Worm (Caenorhabditis elegans): Measurements from ENCODE around the gene vps-29.

vps-29 gene

DNA sequence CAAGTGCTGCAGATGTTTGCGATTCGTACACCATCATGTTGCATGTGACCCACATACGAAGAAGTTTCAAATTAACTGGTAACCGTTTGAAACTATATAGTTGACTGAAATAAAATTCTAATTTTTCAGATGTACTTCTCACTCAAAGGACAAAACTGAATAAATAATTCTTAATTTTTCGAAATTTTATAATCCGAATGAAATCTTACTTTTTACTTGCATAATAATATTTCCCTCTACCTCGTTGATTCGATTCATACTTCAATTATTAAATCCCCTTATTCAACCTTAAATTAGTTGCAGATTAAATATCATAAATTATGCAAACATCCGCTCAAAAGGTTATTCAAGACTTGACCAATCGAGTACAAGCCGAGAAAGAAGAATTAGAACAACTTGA, 26.9 kb downstream of the vps-29 start, which contains the start of gene T16H12.2:
T16H12.2 (plus strand) TSS at position 301 of the 400 bp plus-strand sequence.
- no peak for TF ChIP-seq mdl-1 (tag; optimal IDR thresholded peaks at IDR 0.05)
- TF ChIP-seq nhr-43 (tag; optimal IDR thresholded peaks at IDR 0.05; ENCODE audit: poor library complexity, severe bottlenecking) = no peak
- TF ChIP-seq snpc-4 (tag; optimal IDR thresholded peaks at IDR 0.05) = no peak
- TF ChIP-seq elt-1 (tag; optimal IDR thresholded peaks at IDR 0.05) = no peak
- no peak for TF ChIP-seq ceh-16 (tag; optimal IDR thresholded peaks at IDR 0.05)
- no peak for TF ChIP-seq ceh-9 (tag; optimal IDR thresholded peaks at IDR 0.05)
- no peak for TF ChIP-seq fkh-10 (GFP tag; optimal IDR thresholded peaks at IDR 0.05)
- TF ChIP-seq fos-1 (tag; optimal IDR thresholded peaks at IDR 0.05) = no peak
- TF ChIP-seq pqm-1 (tag; optimal IDR thresholded peaks at IDR 0.05) = no peak
- TF ChIP-seq nhr-67 (tag; optimal IDR thresholded peaks at IDR 0.05) = no peak
- no peak for TF ChIP-seq daf-12 (tag; optimal IDR thresholded peaks at IDR 0.05)
- no peak for TF ChIP-seq ZK546.5 (tag; optimal IDR thresholded peaks at IDR 0.05)
- TF ChIP-seq aly-2 (tag; optimal IDR thresholded peaks at IDR 0.05) = no peak
- no peak for TF ChIP-seq lin-39 (tag; optimal IDR thresholded peaks at IDR 0.05)
- no peak for TF ChIP-seq ceh-28 (tag; optimal IDR thresholded peaks at IDR 0.05)

DNA sequence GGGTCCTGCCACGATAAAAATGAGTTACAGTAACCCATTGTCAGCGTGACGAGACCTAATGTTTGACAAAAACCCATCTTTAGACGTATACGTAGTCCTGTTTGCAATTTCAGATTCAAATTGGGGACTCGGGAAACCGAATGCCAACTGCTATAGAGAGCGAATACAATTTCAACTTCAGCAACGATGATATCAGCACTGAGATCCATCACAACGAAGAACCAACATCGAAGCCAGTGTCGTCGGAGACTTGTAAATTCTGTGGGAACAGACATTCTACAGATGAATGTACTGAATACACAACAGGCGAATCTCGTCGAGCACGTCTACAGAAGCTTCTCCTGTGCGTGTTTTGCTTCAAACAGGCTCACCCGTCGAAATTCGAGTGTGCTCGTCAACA, 27.3 kb downstream of the vps-29 start:
- TF ChIP-seq lin-39 (tag; optimal IDR thresholded peaks at IDR 0.05) = no peak
- no peak for TF ChIP-seq lin-15B (tag; optimal IDR thresholded peaks at IDR 0.05)
- no peak for TF ChIP-seq nhr-12 (tag; optimal IDR thresholded peaks at IDR 0.05)
- no peak for TF ChIP-seq nhr-11 (tag; optimal IDR thresholded peaks at IDR 0.05)
- TF ChIP-seq elt-1 (tag; optimal IDR thresholded peaks at IDR 0.05) = no peak
- TF ChIP-seq ama-1 (optimal IDR thresholded peaks at IDR 0.05) = no peak
- TF ChIP-seq hmg-11 (tag; optimal IDR thresholded peaks at IDR 0.05) = no peak
- TF ChIP-seq nhr-67 (tag; optimal IDR thresholded peaks at IDR 0.05) = no peak
- no peak for TF ChIP-seq ceh-16 (tag; optimal IDR thresholded peaks at IDR 0.05)
- TF ChIP-seq mml-1 (tag; optimal IDR thresholded peaks at IDR 0.05) = no peak
- TF ChIP-seq ZK546.5 (tag; optimal IDR thresholded peaks at IDR 0.05) = no peak
- no peak for TF ChIP-seq nhr-23 (tag; optimal IDR thresholded peaks at IDR 0.05)
- TF ChIP-seq mdl-1 (tag; optimal IDR thresholded peaks at IDR 0.05) = no peak
- TF ChIP-seq ztf-4 (tag; optimal IDR thresholded peaks at IDR 0.05) = no peak
- TF ChIP-seq daf-12 (tag; optimal IDR thresholded peaks at IDR 0.05) = no peak
- TF ChIP-seq snpc-4 (tag; optimal IDR thresholded peaks at IDR 0.05) = no peak
- no peak for TF ChIP-seq nfya-1 (tag; optimal IDR thresholded peaks at IDR 0.05; ENCODE audit: insufficient read depth)
- TF ChIP-seq sea-2 (GFP tag; optimal IDR thresholded peaks at IDR 0.05) = no peak

DNA sequence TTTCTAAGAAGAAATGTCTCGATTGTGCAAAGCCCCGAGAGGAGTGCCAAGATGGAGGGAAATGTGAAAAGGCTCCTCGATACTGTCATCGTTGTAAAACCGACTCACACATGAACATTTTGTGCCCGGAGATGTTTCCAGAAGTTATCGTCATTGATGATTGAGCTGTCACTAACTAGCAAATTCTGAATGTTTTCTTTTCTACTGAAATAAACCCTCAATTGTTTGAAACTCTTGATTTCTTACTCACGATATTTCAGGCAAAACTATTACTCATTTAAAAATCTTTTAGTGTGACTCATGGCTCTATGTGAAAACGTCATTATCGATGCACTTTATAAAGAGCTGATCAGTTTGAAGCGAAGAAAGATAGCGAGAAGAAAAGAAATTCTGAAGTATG, 27.8 kb downstream of the vps-29 start, which contains the start of gene T16H12.13:
T16H12.13 (plus strand) TSS at position 301 of the 400 bp plus-strand sequence.
- no peak for TF ChIP-seq ama-1 (optimal IDR thresholded peaks at IDR 0.05)
- no peak for TF ChIP-seq R02D3.7 (tag; optimal IDR thresholded peaks at IDR 0.05)
- no peak for TF ChIP-seq fkh-2 (tag; optimal IDR thresholded peaks at IDR 0.05)
- TF ChIP-seq eor-1 (tag; optimal IDR thresholded peaks at IDR 0.05) = no peak
- no peak for TF ChIP-seq fkh-10 (GFP tag; optimal IDR thresholded peaks at IDR 0.05)
- no peak for TF ChIP-seq nhr-25 (tag; optimal IDR thresholded peaks at IDR 0.05)
- no peak for TF ChIP-seq ceh-9 (tag; optimal IDR thresholded peaks at IDR 0.05)
- no peak for TF ChIP-seq daf-12 (tag; optimal IDR thresholded peaks at IDR 0.05)
- no peak for TF ChIP-seq elt-3 (tag; optimal IDR thresholded peaks at IDR 0.05)
- no peak for TF ChIP-seq sea-2 (GFP tag; optimal IDR thresholded peaks at IDR 0.05)

ce11 chrIII:10083242-10083641, 29.6 kb downstream of the vps-29 start, which contains the start of gene T16H12.3:
Gene T16H12.3, minus strand, starts transcription at chrIII:10083292.
- no peak for TF ChIP-seq nhr-76 (tag; optimal IDR thresholded peaks at IDR 0.05)
- no peak for TF ChIP-seq snpc-4 (tag; optimal IDR thresholded peaks at IDR 0.05)
- TF ChIP-seq nhr-11 (tag; optimal IDR thresholded peaks at IDR 0.05) = no peak
- no peak for TF ChIP-seq skn-1 (tag; optimal IDR thresholded peaks at IDR 0.05)
- TF ChIP-seq nhr-23 (tag; optimal IDR thresholded peaks at IDR 0.05) = no peak
- no peak for TF ChIP-seq nhr-43 (tag; optimal IDR thresholded peaks at IDR 0.05; ENCODE audit: poor library complexity, severe bottlenecking)
- TF ChIP-seq elt-2 (tag; optimal IDR thresholded peaks at IDR 0.05) = no peak
- TF ChIP-seq daf-12 (tag; optimal IDR thresholded peaks at IDR 0.05) = no peak
- TF ChIP-seq pqm-1 (tag; optimal IDR thresholded peaks at IDR 0.05) = no peak
- no peak for TF ChIP-seq hmg-11 (tag; optimal IDR thresholded peaks at IDR 0.05)
- TF ChIP-seq ceh-16 (tag; optimal IDR thresholded peaks at IDR 0.05) = no peak
- no peak for TF ChIP-seq eor-1 (tag; optimal IDR thresholded peaks at IDR 0.05)
- TF ChIP-seq R02D3.7 (tag; optimal IDR thresholded peaks at IDR 0.05) = no peak
- TF ChIP-seq ztf-11 (tag; optimal IDR thresholded peaks at IDR 0.05) = no peak

DNA sequence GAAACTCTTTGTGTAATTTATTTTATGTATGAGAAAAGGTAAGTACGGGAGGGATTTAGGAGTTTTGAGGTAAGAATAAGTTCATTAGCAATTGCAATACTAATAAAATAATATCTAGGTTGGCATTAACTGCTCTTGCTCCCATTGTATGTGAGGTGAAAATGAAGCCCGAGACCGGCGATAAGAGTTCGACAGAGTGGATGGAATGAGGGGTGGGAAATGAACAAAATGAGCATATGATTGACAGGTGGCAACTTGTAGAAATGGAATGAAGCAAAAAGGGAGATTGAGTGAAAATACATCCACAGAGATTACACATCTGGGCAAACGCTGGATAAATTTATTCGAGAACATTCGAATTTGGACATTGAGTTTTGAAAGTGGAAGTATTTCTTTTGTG, 34.1 kb downstream of the vps-29 start:
- no peak for TF ChIP-seq ceh-9 (tag; optimal IDR thresholded peaks at IDR 0.05)
- no peak for TF ChIP-seq tbx-2 (tag; optimal IDR thresholded peaks at IDR 0.05)
- no peak for TF ChIP-seq zag-1 (tag; optimal IDR thresholded peaks at IDR 0.05)
- TF ChIP-seq daf-12 (tag; optimal IDR thresholded peaks at IDR 0.05) = no peak
- TF ChIP-seq nhr-77 (tag; optimal IDR thresholded peaks at IDR 0.05) = no peak
- no peak for TF ChIP-seq elt-2 (tag; optimal IDR thresholded peaks at IDR 0.05)
- TF ChIP-seq aly-2 (tag; optimal IDR thresholded peaks at IDR 0.05) = no peak
- TF ChIP-seq pha-4 (tag; optimal IDR thresholded peaks at IDR 0.05) = no peak

All from whole organism, L3 larva.